Worm (Caenorhabditis elegans) whole organism, late embryonic: ENCODE results near the gene grl-28.

Source experiments
- C08G9.2 ChIP-seq: sonication (generic microtip); optimal IDR thresholded peaks from 2 replicates; lab custom pipeline; 2016; ENCODE audit warnings: mild to moderate bottlenecking, missing genetic modification characterization, moderate library complexity, missing compliant biosample characterization
- C38D4.7 ChIP-seq: fragments of 200-800 bp; sonication (Bioruptor generic); optimal IDR thresholded peaks from 2 replicates; lab custom pipeline; 2018; ENCODE audit warnings: mild to moderate bottlenecking, missing genetic modification characterization, moderate library complexity, missing compliant biosample characterization
- F13H6.1 ChIP-seq: sonication (generic microtip); optimal IDR thresholded peaks from 2 replicates; lab custom pipeline; 2016; ENCODE audit warnings: missing genetic modification characterization, missing compliant biosample characterization
- T23F11.4 ChIP-seq: fragments of 200-800 bp; sonication (Bioruptor generic); optimal IDR thresholded peaks from 2 replicates; lab custom pipeline; 2018; ENCODE audit warnings: mild to moderate bottlenecking, missing genetic modification characterization, missing compliant biosample characterization
- Y22D7AL.16 ChIP-seq: sonication (generic microtip); optimal IDR thresholded peaks from 2 replicates; lab custom pipeline; 2016; ENCODE audit warnings: missing genetic modification characterization, missing compliant biosample characterization
- ahr-1 ChIP-seq: sonication (generic microtip); optimal IDR thresholded peaks from 2 replicates; lab custom pipeline; 2016; ENCODE audit warnings: missing genetic modification characterization, missing compliant biosample characterization
- ceh-18 ChIP-seq: sonication (generic microtip); optimal IDR thresholded peaks from 2 replicates; lab custom pipeline; 2016; ENCODE audit warnings: missing genetic modification characterization, missing compliant biosample characterization
- ceh-19 ChIP-seq: fragments of 200-800 bp; sonication (Bioruptor generic); optimal IDR thresholded peaks from 2 replicates; lab custom pipeline; 2018; ENCODE audit warnings: mild to moderate bottlenecking, missing genetic modification characterization, missing compliant biosample characterization
- ceh-2 ChIP-seq: sonication (generic microtip); optimal IDR thresholded peaks from 2 replicates; lab custom pipeline; 2016; ENCODE audit warnings: missing genotype, missing genetic modification characterization, missing compliant biosample characterization
- ceh-24 ChIP-seq: sonication (generic microtip); optimal IDR thresholded peaks from 2 replicates; lab custom pipeline; 2016; ENCODE audit warnings: mild to moderate bottlenecking, missing genetic modification characterization, missing compliant biosample characterization
- ceh-30 ChIP-seq: fragments of 150-350 bp; optimal IDR thresholded peaks from 2 replicates; lab custom pipeline; 2014; ENCODE audit warnings: missing biosample characterization, missing genetic modification characterization
- ceh-45 ChIP-seq: fragments of 200-800 bp; sonication (Bioruptor generic); IDR thresholded peaks from 2 replicates; pipeline ENCODE4 v1.3.6; 2022; ENCODE audit warnings: missing genetic modification reagents, missing genetic modification characterization, missing compliant biosample characterization
- ceh-9 ChIP-seq: sonication (generic microtip); optimal IDR thresholded peaks from 2 replicates; lab custom pipeline; 2016; ENCODE audit warnings: mild to moderate bottlenecking, missing genetic modification characterization, inconsistent platforms, missing compliant biosample characterization
- dmd-4 ChIP-seq: sonication (generic microtip); optimal IDR thresholded peaks from 2 replicates; lab custom pipeline; 2016; ENCODE audit warnings: borderline replicate concordance, missing genetic modification characterization, missing compliant biosample characterization
- fkh-6 ChIP-seq: sonication (generic microtip); optimal IDR thresholded peaks from 2 replicates; lab custom pipeline; 2016; ENCODE audit warnings: missing genetic modification characterization, missing compliant biosample characterization
- hlh-13 ChIP-seq: fragments of 200-800 bp; sonication (Bioruptor generic); optimal IDR thresholded peaks from 2 replicates; lab custom pipeline; 2018; ENCODE audit warnings: mild to moderate bottlenecking, missing genetic modification characterization, missing compliant biosample characterization
- hlh-15 ChIP-seq: sonication (generic microtip); optimal IDR thresholded peaks from 2 replicates; lab custom pipeline; 2016; ENCODE audit warnings: missing genetic modification characterization, missing compliant biosample characterization
- hlh-30 ChIP-seq: sonication (generic microtip); optimal IDR thresholded peaks from 2 replicates; lab custom pipeline; 2017; ENCODE audit warnings: antibody characterized with exemption, missing genetic modification characterization, missing compliant biosample characterization; ENCODE audit not compliant: insufficient read depth
- hlh-8 ChIP-seq: sonication (generic microtip); optimal IDR thresholded peaks from 2 replicates; lab custom pipeline; 2016; ENCODE audit warnings: missing genotype, missing genetic modification characterization, missing compliant biosample characterization
- nfya-1 ChIP-seq: sonication (generic microtip); optimal IDR thresholded peaks from 2 replicates; lab custom pipeline; 2017; ENCODE audit warnings: missing genetic modification characterization, mild to moderate bottlenecking, missing compliant biosample characterization, antibody characterized with exemption, moderate library complexity
- nhr-11 ChIP-seq: fragments of 150-350 bp; optimal IDR thresholded peaks from 2 replicates; lab custom pipeline; 2014; ENCODE audit warnings: missing biosample characterization, missing genetic modification characterization
- nhr-232 ChIP-seq: sonication (generic microtip); optimal IDR thresholded peaks from 2 replicates; lab custom pipeline; 2016; ENCODE audit warnings: missing genetic modification characterization, missing compliant biosample characterization
- npax-4 ChIP-seq: sonication (generic microtip); optimal IDR thresholded peaks from 2 replicates; lab custom pipeline; 2016; ENCODE audit warnings: missing genetic modification characterization, missing compliant biosample characterization
- pag-3 ChIP-seq: sonication (generic microtip); optimal IDR thresholded peaks from 2 replicates; lab custom pipeline; 2016; ENCODE audit warnings: missing compliant biosample characterization, missing genetic modification characterization, borderline replicate concordance
- pax-1 ChIP-seq: fragments of 150-350 bp; optimal IDR thresholded peaks from 2 replicates; lab custom pipeline; 2014; ENCODE audit warnings: missing biosample characterization, missing genetic modification characterization
- ref-2 ChIP-seq: sonication (generic microtip); optimal IDR thresholded peaks from 2 replicates; lab custom pipeline; 2016; ENCODE audit warnings: missing genetic modification characterization, missing compliant biosample characterization
- sox-4 ChIP-seq: sonication (generic microtip); optimal IDR thresholded peaks from 2 replicates; lab custom pipeline; 2017; ENCODE audit warnings: mild to moderate bottlenecking, missing genetic modification characterization, inconsistent platforms, missing compliant biosample characterization
- tbx-7 ChIP-seq: sonication (generic microtip); optimal IDR thresholded peaks from 2 replicates; lab custom pipeline; 2016; ENCODE audit warnings: missing genotype, missing genetic modification characterization, missing compliant biosample characterization
- ttx-3 ChIP-seq: sonication (generic microtip); optimal IDR thresholded peaks from 2 replicates; lab custom pipeline; 2016; ENCODE audit warnings: missing genetic modification reagents, missing genetic modification characterization, missing compliant biosample characterization
- unc-3 ChIP-seq, 2 experiments: fragments of 200-800 bp in 1 of 2; sonication (Bioruptor generic) in 1 of 2; sonication (generic microtip) in 1 of 2; conservative IDR thresholded peaks in 1 of 2; optimal IDR thresholded peaks in 1 of 2; 2 replicates each; pipeline versions ENCODE4 v1.3.6 to Lab custom; 2016 to 2022; ENCODE audit warnings: missing compliant biosample characterization in 2 of 2, missing genetic modification characterization in 2 of 2, missing genetic modification reagents in 1 of 2
- unc-55 ChIP-seq: sonication (generic microtip); optimal IDR thresholded peaks from 2 replicates; lab custom pipeline; 2017; ENCODE audit warnings: missing biosample characterization, missing genetic modification reagents, missing genetic modification characterization
- unc-86 ChIP-seq: sonication (generic microtip); optimal IDR thresholded peaks from 2 replicates; lab custom pipeline; 2016; ENCODE audit warnings: missing genetic modification characterization, missing compliant biosample characterization
- zip-5 ChIP-seq: sonication (generic microtip); optimal IDR thresholded peaks from 2 replicates; lab custom pipeline; 2016; ENCODE audit warnings: missing genetic modification characterization, missing compliant biosample characterization

grl-28 gene

DNA sequence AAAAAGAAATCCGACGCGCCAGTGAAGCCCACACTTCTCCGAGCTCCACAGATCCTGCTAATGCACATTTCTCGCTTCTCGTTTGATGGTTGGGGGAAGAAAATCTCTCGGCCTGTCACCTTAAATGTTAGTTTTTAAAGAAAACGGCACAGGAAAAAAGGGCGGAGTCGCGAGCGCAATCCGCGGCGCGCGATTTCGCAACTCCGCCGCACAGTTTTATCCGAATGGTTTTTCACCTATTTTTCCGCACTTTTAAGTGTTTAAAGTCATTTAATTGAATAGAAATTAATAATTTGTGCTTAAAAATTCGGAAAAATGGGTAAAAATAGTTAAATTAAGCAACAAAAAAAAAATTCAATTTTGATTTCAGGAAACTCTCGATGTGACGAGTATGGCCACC lies 36.0 kb upstream of the grl-28 start (continued):
- TF ChIP-seq nhr-232 (tag; lab: Kevin White, UChicago) (peak; percentile 56), ahr-1 (tag; lab: Kevin White, UChicago) (no peak), ttx-3 (tag; lab: Kevin White, UChicago) (peak; percentile 64), ceh-9 (no peak), T23F11.4 (GFP tag; lab: Kevin White, UChicago) (no peak), pag-3 (tag; lab: Kevin White, UChicago) (no peak), fkh-6 (peak; percentile 33), F13H6.1 (tag; lab: Kevin White, UChicago) (peak; percentile 46), hlh-13 (no peak), sox-4 (tag; lab: Kevin White, UChicago) (peak; percentile 73), dmd-4 (tag; lab: Kevin White, UChicago) (peak; percentile 45), ceh-30 (no peak)
- TF ChIP-seq, all 69 proteins: peak for 36

DNA sequence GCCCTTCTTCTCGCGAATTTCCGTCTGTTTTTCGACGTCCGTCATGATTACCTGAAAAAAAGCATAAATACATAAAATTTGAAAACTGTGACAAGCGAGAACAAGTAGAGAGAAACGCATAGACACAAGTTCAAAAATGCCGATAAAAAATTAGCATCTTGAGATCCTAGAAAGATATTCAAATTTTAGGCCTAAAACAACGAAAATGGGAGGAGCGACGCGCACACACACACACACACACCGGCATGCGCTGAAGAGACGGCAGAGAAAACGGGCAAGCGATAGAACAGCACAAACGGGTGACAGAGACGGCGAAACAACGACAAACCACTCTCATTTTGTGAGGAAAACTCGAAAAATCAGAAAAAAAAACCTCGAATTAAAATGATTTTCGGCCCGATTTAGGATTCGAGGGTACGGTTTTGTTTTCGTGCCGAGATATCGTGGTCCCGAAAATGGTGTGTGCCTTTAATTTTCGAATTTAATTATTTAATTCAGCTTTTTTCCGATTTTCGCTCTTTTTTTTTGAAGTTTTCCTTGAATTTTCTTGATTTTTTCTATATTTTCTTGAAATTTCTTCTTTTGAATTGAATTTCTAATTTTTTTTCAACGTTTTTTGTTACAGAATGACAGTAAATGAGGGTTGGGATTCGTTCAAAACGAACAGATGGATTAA lies 34.5 kb upstream of the grl-28 start, which contains the start of the genes rpl-11.1 and T22F3.2:
Gene rpl-11.1, minus strand, starts transcription at position 51 of the 676 bp plus-strand sequence.
Gene T22F3.2, plus strand, starts transcription at position 626 of the 676 bp plus-strand sequence.
- TF ChIP-seq unc-3 (GFP tag; conservative IDR thresholded peaks at IDR 0.05; lab: Robert Waterston, UW) (no peak), unc-3 (tag; optimal IDR thresholded peaks at IDR 0.05; lab: Kevin White, UChicago) (no peak), npax-4 (tag; lab: Kevin White, UChicago) (no peak), nfya-1 (tag; lab: Kevin White, UChicago) (peak; percentile 14)

DNA sequence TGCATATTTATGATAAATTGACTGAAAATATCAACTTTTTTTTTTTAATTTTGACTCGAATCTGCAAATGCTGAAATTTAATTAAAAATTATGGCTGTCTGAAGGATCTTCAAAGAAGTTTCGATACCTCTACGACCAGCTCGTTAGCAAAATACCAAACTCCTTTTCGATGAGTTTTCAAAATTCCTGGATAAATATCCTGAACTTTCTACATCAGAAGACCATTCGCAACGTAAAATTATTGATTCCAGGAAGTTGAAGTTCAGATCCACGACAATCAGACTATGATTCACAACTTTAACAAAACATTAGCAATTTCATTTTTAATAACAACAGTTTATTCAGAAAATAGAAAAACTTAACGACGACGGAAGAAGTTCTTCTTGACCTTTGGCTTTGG lies 33.3 kb upstream of the grl-28 start:
- no peak for TF ChIP-seq hlh-8 (tag; lab: Kevin White, UChicago)
- no peak for TF ChIP-seq hlh-15 (tag; lab: Kevin White, UChicago)
- no peak for TF ChIP-seq zip-5 (tag; lab: Kevin White, UChicago)
- no peak for TF ChIP-seq unc-86
- no peak for TF ChIP-seq hlh-30 (tag; lab: Kevin White, UChicago)
- TF ChIP-seq ceh-2 (tag; lab: Kevin White, UChicago), result no peak
- TF ChIP-seq, all 69 proteins: peak for 0

DNA sequence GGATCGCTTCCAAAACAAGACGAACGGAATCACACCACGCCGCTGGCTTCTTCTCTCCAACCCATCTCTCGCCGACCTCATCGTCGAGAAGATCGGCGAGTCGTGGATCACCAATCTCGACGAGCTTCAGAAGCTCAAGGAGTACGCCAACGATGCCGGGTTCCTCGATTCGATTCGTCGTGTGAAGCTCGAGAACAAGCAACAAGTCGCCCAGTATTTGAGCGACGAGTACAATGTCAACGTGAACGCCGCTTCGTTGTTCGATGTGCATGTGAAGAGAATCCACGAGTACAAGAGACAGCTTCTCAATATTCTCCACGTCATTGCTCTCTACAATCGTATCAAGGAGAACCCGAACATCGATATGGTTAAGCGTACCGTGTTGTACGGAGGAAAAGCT lies 32.0 kb upstream of the grl-28 start:
- TF ChIP-seq ceh-45 (GFP tag; lab: Robert Waterston, UW) (no peak), T23F11.4 (GFP tag; lab: Kevin White, UChicago) (no peak), ref-2 (no peak), nhr-11 (no peak), hlh-15 (tag; lab: Kevin White, UChicago) (no peak), Y22D7AL.16 (tag; lab: Kevin White, UChicago) (no peak), ahr-1 (tag; lab: Kevin White, UChicago) (no peak), ceh-9 (no peak)

DNA sequence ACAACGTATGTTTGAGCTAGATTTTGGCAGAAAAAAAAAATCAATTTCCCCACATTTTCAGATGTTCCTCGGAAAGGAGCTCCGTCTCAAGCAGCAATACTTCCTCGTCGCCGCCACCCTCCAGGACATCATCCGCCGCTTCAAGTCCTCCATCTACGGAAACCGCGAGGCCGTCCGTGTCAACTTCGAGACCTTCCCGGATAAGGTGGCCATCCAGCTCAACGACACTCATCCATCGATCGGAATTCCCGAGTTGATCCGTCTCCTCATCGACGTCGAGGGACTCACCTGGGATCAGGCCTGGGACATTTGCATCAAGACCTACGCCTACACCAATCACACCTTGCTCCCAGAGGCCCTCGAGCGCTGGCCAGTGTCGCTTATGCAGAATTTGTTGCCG lies 31.0 kb upstream of the grl-28 start:
- TF ChIP-seq ceh-19 (GFP tag; lab: Kevin White, UChicago) (no peak), unc-55 (no peak)

DNA sequence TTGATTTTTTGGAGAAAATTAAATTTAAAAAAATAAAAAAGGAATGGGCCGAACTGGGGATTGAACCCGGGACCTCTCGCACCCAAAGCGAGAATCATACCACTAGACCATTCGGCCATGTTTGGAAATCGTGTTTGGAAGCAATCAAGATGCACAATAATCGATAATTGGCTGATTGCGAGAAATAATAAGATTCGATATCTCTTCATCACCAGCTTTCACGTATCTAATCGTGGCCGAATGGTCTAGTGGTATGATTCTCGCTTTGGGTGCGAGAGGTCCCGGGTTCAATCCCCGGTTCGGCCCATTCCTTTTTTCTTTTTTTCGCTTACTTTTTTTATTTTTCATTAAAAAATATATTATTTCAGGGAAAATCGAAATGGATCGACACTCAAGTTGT lies 30.4 kb upstream of the grl-28 start:
- TF ChIP-seq tbx-7 (no peak), pax-1 (tag; lab: Kevin White, UChicago) (no peak), C38D4.7 (GFP tag; lab: Kevin White, UChicago) (no peak), ceh-24 (tag; lab: Kevin White, UChicago) (no peak), Y22D7AL.16 (tag; lab: Kevin White, UChicago) (no peak), ceh-18 (tag; lab: Kevin White, UChicago) (no peak), hlh-8 (tag; lab: Kevin White, UChicago) (no peak), C08G9.2 (tag; lab: Kevin White, UChicago) (no peak), unc-86 (no peak), nfya-1 (tag; lab: Kevin White, UChicago) (no peak)
- TF ChIP-seq, all 69 proteins: peak for 0
